Fruit fly (Drosophila melanogaster) whole organism, embryonic: ENCODE measurements around the gene CG44362.

ENCODE experiments used
- Aef1 ChIP-seq: fragments of 200-800 bp; sonication (Bioruptor generic); IDR thresholded peaks from 3 replicates; pipeline ENCODE4 v1.3.6; 2022; ENCODE audit warnings: missing biosample characterization, missing genetic modification characterization
- Antp ChIP-seq: fragments of 200-800 bp; sonication (Bioruptor generic); optimal IDR thresholded peaks from 3 replicates; lab custom pipeline; 2016; ENCODE audit warnings: missing biosample characterization, missing genetic modification characterization
- CG11398 ChIP-seq: fragments of 200-800 bp; sonication (Bioruptor generic); optimal IDR thresholded peaks from 2 replicates; lab custom pipeline; 2016; ENCODE audit warnings: missing biosample characterization, missing genetic modification characterization
- CG11695 ChIP-seq: fragments of 200-800 bp; sonication (Bioruptor generic); IDR thresholded peaks from 3 replicates; pipeline ENCODE4 v1.3.6; 2022; ENCODE audit warnings: missing biosample characterization, missing genetic modification characterization
- CG11696 ChIP-seq: fragments of 200-800 bp; sonication (Bioruptor generic); IDR thresholded peaks from 2 replicates; pipeline ENCODE4 v1.3.6; 2022; ENCODE audit warnings: missing biosample characterization, missing genetic modification characterization
- CG12659 ChIP-seq: fragments of 200-800 bp; sonication (Bioruptor generic); optimal IDR thresholded peaks from 3 replicates; lab custom pipeline; 2017; ENCODE audit warnings: mild to moderate bottlenecking, missing biosample characterization, missing genetic modification reagents, missing genetic modification characterization
- CG13424 ChIP-seq: fragments of 200-800 bp; sonication (Bioruptor generic); optimal IDR thresholded peaks from 2 replicates; lab custom pipeline; 2019; ENCODE audit warnings: missing biosample characterization, mild to moderate bottlenecking, missing genetic modification characterization, moderate library complexity
- CG15514 ChIP-seq: fragments of 200-800 bp; sonication (Bioruptor generic); optimal IDR thresholded peaks from 3 replicates; lab custom pipeline; 2017; ENCODE audit warnings: missing biosample characterization, missing genetic modification characterization, mild to moderate bottlenecking, moderate library complexity, missing genetic modification reagents
- CG17328 ChIP-seq: fragments of 200-800 bp; sonication (Bioruptor generic); IDR thresholded peaks from 2 replicates; pipeline ENCODE4 v1.3.6; 2022; ENCODE audit warnings: missing biosample characterization, missing genetic modification characterization
- CG17385 ChIP-seq: fragments of 200-800 bp; sonication (Bioruptor generic); optimal IDR thresholded peaks from 3 replicates; lab custom pipeline; 2018; ENCODE audit warnings: missing biosample characterization, mild to moderate bottlenecking, missing genetic modification characterization
- CG17829 ChIP-seq: fragments of 200-800 bp; optimal IDR thresholded peaks from 2 replicates; lab custom pipeline; 2019; ENCODE audit warnings: missing biosample characterization, mild to moderate bottlenecking, missing genetic modification characterization, moderate library complexity
- CG18011 ChIP-seq: fragments of 200-800 bp; sonication (Bioruptor generic); optimal IDR thresholded peaks from 2 replicates; lab custom pipeline; 2017; ENCODE audit warnings: missing biosample characterization, missing genetic modification characterization, mild to moderate bottlenecking, moderate library complexity, missing genotype
- CG2129 ChIP-seq: fragments of 200-800 bp; sonication (Bioruptor generic); IDR thresholded peaks from 2 replicates; pipeline ENCODE4 v1.3.6; 2022; ENCODE audit warnings: missing biosample characterization, missing genetic modification characterization; ENCODE audit not compliant: partially characterized antibody
- CG2712 ChIP-seq: fragments of 200-800 bp; optimal IDR thresholded peaks from 3 replicates; lab custom pipeline; 2019; ENCODE audit warnings: missing biosample characterization, mild to moderate bottlenecking, missing genetic modification characterization, moderate library complexity
- CG31441 ChIP-seq: fragments of 200-800 bp; sonication (Bioruptor generic); IDR thresholded peaks from 2 replicates; pipeline ENCODE4 v1.3.6; 2022; ENCODE audit warnings: missing biosample characterization, missing genetic modification characterization
- CG32767 ChIP-seq: fragments of 200-800 bp; sonication (Bioruptor generic); IDR thresholded peaks from 2 replicates; pipeline ENCODE4 v1.3.6; 2022; ENCODE audit warnings: missing biosample characterization, missing genetic modification characterization
- CG3726 ChIP-seq: fragments of 200-800 bp; sonication (Bioruptor generic); IDR thresholded peaks from 3 replicates; pipeline ENCODE4, ENCODE4 v1.3.6; 2022; ENCODE audit warnings: missing biosample characterization, missing genetic modification characterization
- CG4282 ChIP-seq: fragments of 200-800 bp; sonication (Bioruptor generic); optimal IDR thresholded peaks from 2 replicates; lab custom pipeline; 2016; ENCODE audit warnings: missing biosample characterization, missing genetic modification characterization
- CG43689 ChIP-seq: fragments of 200-800 bp; sonication (Bioruptor generic); IDR thresholded peaks from 2 replicates; pipeline ENCODE4 v1.3.6; 2022; ENCODE audit warnings: missing biosample characterization, missing genetic modification characterization
- CG4424 ChIP-seq: fragments of 200-800 bp; sonication (Bioruptor generic); optimal IDR thresholded peaks from 3 replicates; lab custom pipeline; 2016; ENCODE audit warnings: missing biosample characterization, missing genetic modification characterization
- CG4707 ChIP-seq: fragments of 200-800 bp; sonication (Bioruptor generic); optimal IDR thresholded peaks from 2 replicates; lab custom pipeline; 2018; ENCODE audit warnings: missing biosample characterization, mild to moderate bottlenecking, missing genetic modification characterization, moderate library complexity
- CG6765 ChIP-seq: fragments of 200-800 bp; sonication (Bioruptor generic); optimal IDR thresholded peaks from 3 replicates; lab custom pipeline; 2017; ENCODE audit warnings: missing biosample characterization, mild to moderate bottlenecking, missing genetic modification characterization
- CG8388 ChIP-seq: fragments of 200-800 bp; sonication (Bioruptor generic); optimal IDR thresholded peaks from 2 replicates; lab custom pipeline; 2019; ENCODE audit warnings: missing biosample characterization, mild to moderate bottlenecking, missing genetic modification characterization, moderate library complexity
- CG9797 ChIP-seq: fragments of 200-800 bp; sonication (Bioruptor generic); optimal IDR thresholded peaks from 3 replicates; lab custom pipeline; 2018; ENCODE audit warnings: missing biosample characterization, mild to moderate bottlenecking, missing genetic modification characterization
- CG9932 ChIP-seq: fragments of 200-800 bp; sonication (Bioruptor generic); IDR thresholded peaks from 2 replicates; pipeline ENCODE4 v1.3.6; 2022; ENCODE audit warnings: missing biosample characterization, missing genetic modification characterization
- D19B ChIP-seq: fragments of 200-800 bp; sonication (Bioruptor generic); optimal IDR thresholded peaks from 2 replicates; lab custom pipeline; 2017; ENCODE audit warnings: missing biosample characterization, mild to moderate bottlenecking, missing genetic modification characterization
- Dbx ChIP-seq: fragments of 200-800 bp; sonication (Bioruptor generic); IDR thresholded peaks from 3 replicates; pipeline ENCODE4 v1.3.6; 2022; ENCODE audit warnings: missing biosample characterization, missing genetic modification characterization
- H2.0 ChIP-seq: fragments of 200-800 bp; sonication (Bioruptor generic); IDR thresholded peaks from 2 replicates; pipeline ENCODE4 v1.3.6; 2022; ENCODE audit warnings: missing biosample characterization, missing genetic modification characterization
- MTF-1 ChIP-seq: fragments of 200-800 bp; sonication (Bioruptor generic); optimal IDR thresholded peaks from 2 replicates; lab custom pipeline; 2018; ENCODE audit warnings: missing biosample characterization, mild to moderate bottlenecking, missing genetic modification characterization, borderline replicate concordance
- Mad ChIP-seq: fragments of 200-800 bp; sonication (Bioruptor generic); optimal IDR thresholded peaks from 2 replicates; lab custom pipeline; 2016; ENCODE audit warnings: missing biosample characterization, missing genetic modification characterization
- Mrtf ChIP-seq: fragments of 200-800 bp; sonication (Bioruptor generic); IDR thresholded peaks from 3 replicates; pipeline ENCODE4 v1.3.6; 2022; ENCODE audit warnings: missing biosample characterization, missing genetic modification characterization
- Oaz ChIP-seq: fragments of 200-800 bp; sonication (Bioruptor generic); IDR thresholded peaks from 2 replicates; pipeline ENCODE4 v1.3.6; 2022; ENCODE audit warnings: missing biosample characterization, missing genetic modification characterization
- Optix ChIP-seq: fragments of 200-800 bp; sonication (Bioruptor generic); IDR thresholded peaks from 3 replicates; pipeline ENCODE4 v1.3.6; 2022; ENCODE audit warnings: missing biosample characterization, missing genetic modification characterization
- Pdp1 ChIP-seq, 2 experiments: fragments of 200-800 bp; sonication (Bioruptor generic); optimal IDR thresholded peaks; 3 replicates each; lab custom pipeline; 2016; ENCODE audit warnings: missing biosample characterization in 2 of 2, missing genetic modification characterization in 2 of 2, mild to moderate bottlenecking in 1 of 2, moderate library complexity in 1 of 2
- Scr ChIP-seq: fragments of 200-800 bp; sonication (Bioruptor generic); IDR thresholded peaks from 2 replicates; pipeline ENCODE4 v1.3.6; 2022; ENCODE audit warnings: missing biosample characterization, missing genetic modification characterization; ENCODE audit not compliant: partially characterized antibody
- Sox100B ChIP-seq: fragments of 200-800 bp; sonication (Bioruptor generic); optimal IDR thresholded peaks from 3 replicates; lab custom pipeline; 2018; ENCODE audit warnings: missing biosample characterization, mild to moderate bottlenecking, missing genetic modification characterization
- chn ChIP-seq: fragments of 200-800 bp; sonication (Bioruptor generic); optimal IDR thresholded peaks from 2 replicates; lab custom pipeline; 2016; ENCODE audit warnings: missing biosample characterization, missing genetic modification characterization
- dimm ChIP-seq: fragments of 200-800 bp; sonication (Bioruptor generic); IDR thresholded peaks from 2 replicates; pipeline ENCODE4 v1.3.6; 2022; ENCODE audit warnings: missing biosample characterization, missing genetic modification characterization
- ewg ChIP-seq: fragments of 200-800 bp; sonication (Bioruptor generic); optimal IDR thresholded peaks from 3 replicates; lab custom pipeline; 2017; ENCODE audit warnings: mild to moderate bottlenecking, missing biosample characterization, missing genetic modification reagents, missing genetic modification characterization
- fd3F ChIP-seq: fragments of 200-800 bp; sonication (Bioruptor generic); optimal IDR thresholded peaks from 2 replicates; lab custom pipeline; 2018; ENCODE audit warnings: missing biosample characterization, mild to moderate bottlenecking, missing genetic modification characterization, moderate library complexity
- fd96Cb ChIP-seq: fragments of 200-800 bp; sonication (Bioruptor generic); optimal IDR thresholded peaks from 2 replicates; lab custom pipeline; 2018; ENCODE audit warnings: missing biosample characterization, mild to moderate bottlenecking, missing genetic modification characterization, moderate library complexity
- gem ChIP-seq: fragments of 200-800 bp; sonication (Bioruptor generic); optimal IDR thresholded peaks from 2 replicates; lab custom pipeline; 2019; ENCODE audit warnings: missing biosample characterization, mild to moderate bottlenecking, missing genetic modification characterization, moderate library complexity
- ind ChIP-seq: fragments of 200-800 bp; sonication (Bioruptor generic); optimal IDR thresholded peaks from 3 replicates; lab custom pipeline; 2016; ENCODE audit warnings: missing biosample characterization, missing genetic modification characterization
- jing ChIP-seq: fragments of 200-800 bp; sonication (Bioruptor generic); optimal IDR thresholded peaks from 2 replicates; lab custom pipeline; 2018; ENCODE audit warnings: missing biosample characterization, mild to moderate bottlenecking, missing genetic modification characterization
- ken ChIP-seq: fragments of 200-800 bp; sonication (Bioruptor generic); IDR thresholded peaks from 3 replicates; pipeline ENCODE4 v1.3.6; 2022; ENCODE audit warnings: missing biosample characterization, missing genetic modification characterization
- lab ChIP-seq: fragments of 200-800 bp; sonication (Bioruptor generic); optimal IDR thresholded peaks from 3 replicates; lab custom pipeline; 2017; ENCODE audit warnings: missing biosample characterization, missing genetic modification characterization, mild to moderate bottlenecking, moderate library complexity, missing genetic modification reagents
- lilli ChIP-seq: fragments of 200-800 bp; sonication (Bioruptor generic); optimal IDR thresholded peaks from 3 replicates; lab custom pipeline; 2016; ENCODE audit warnings: missing biosample characterization, missing genetic modification characterization
- otp ChIP-seq: fragments of 200-800 bp; sonication (Bioruptor generic); IDR thresholded peaks from 3 replicates; pipeline ENCODE4, ENCODE4 v1.3.6; 2022; ENCODE audit warnings: missing biosample characterization, missing genetic modification characterization
- rib ChIP-seq: fragments of 200-800 bp; sonication (Bioruptor generic); IDR thresholded peaks from 2 replicates; pipeline ENCODE4 v1.3.6; 2022; ENCODE audit warnings: missing biosample characterization, missing genetic modification characterization
- zfh2 ChIP-seq: fragments of 200-800 bp; sonication (Bioruptor generic); optimal IDR thresholded peaks from 2 replicates; lab custom pipeline; 2016; ENCODE audit warnings: missing biosample characterization, missing genetic modification characterization

Gene CG44362

dm6 chr3L:11403542-11403941, 6.2 kb downstream of the CG44362 start (continued):
- TF ChIP-seq CG12659 (GFP tag; lab: Kevin White, UChicago) (peak; percentile 20), CG2712 (peak; percentile 75), CG9932 (peak; percentile 37; the same call in 1 of the 2 replicates), Mad (GFP tag; lab: Kevin White, UChicago) (peak; percentile 55), CG4707 (GFP tag; lab: Kevin White, UChicago) (peak; percentile 29), CG15514 (peak; percentile 24), Aef1 (peak; percentile 61), MTF-1 (GFP tag; lab: Kevin White, UChicago) (no peak), fd96Cb (peak; percentile 48), CG2129 (GFP tag; lab: Robert Waterston, UW) (no peak), CG43689 (GFP tag; lab: Robert Waterston, UW) (0 out of 2 replicates have a peak, but pooled peaks have one; percentile 26), CG18011 (GFP tag; lab: Kevin White, UChicago) (no peak), Scr (GFP tag; lab: Robert Waterston, UW) (no peak), ewg (GFP tag; lab: Kevin White, UChicago) (peak; percentile 39), ind (peak; percentile 43), Dbx (GFP tag; lab: Robert Waterston, UW) (0 out of 3 replicates have a peak, but pooled peaks have one; percentile 33), Antp (peak; percentile 62), dimm (no peak), CG6765 (GFP tag; lab: Kevin White, UChicago) (no peak), lilli (GFP tag; lab: Kevin White, UChicago) (peak; percentile 65), CG11398 (peak; percentile 56), gem (tag; lab: Kevin White, UChicago) (peak; percentile 68), CG4282 (GFP tag; lab: Kevin White, UChicago) (no peak), CG11696 (GFP tag; lab: Robert Waterston, UW) (peak; percentile 13; the same call in 1 of the 2 replicates), rib (GFP tag; lab: Robert Waterston, UW) (no peak), CG31441 (GFP tag; lab: Robert Waterston, UW) (peak; percentile 56; the same call in 1 of the 2 replicates), chn (GFP tag; lab: Kevin White, UChicago) (peak; percentile 65), Sox100B (GFP tag; lab: Kevin White, UChicago) (peak; percentile 29), Pdp1 (GFP tag; optimal IDR thresholded peaks at IDR 0.05; lab: Kevin White, UChicago) (peak; percentile 46 to 64), lab (GFP tag; lab: Kevin White, UChicago) (peak; percentile 67), otp (GFP tag; lab: Robert Waterston, UW) (peak; percentile 72), CG17385 (GFP tag; lab: Kevin White, UChicago) (peak; percentile 27), fd3F (GFP tag; lab: Kevin White, UChicago) (peak; percentile 46), Mrtf (GFP tag; lab: Robert Waterston, UW) (0 out of 3 replicates have a peak, but pooled peaks have one; percentile 30), CG17829 (tag; lab: Kevin White, UChicago) (peak; percentile 56), CG13424 (tag; lab: Kevin White, UChicago) (peak; percentile 36), CG9797 (GFP tag; lab: Kevin White, UChicago) (no peak), CG8388 (peak; percentile 40), CG17328 (peak; percentile 66; the same call in 1 of the 2 replicates), Oaz (0 out of 2 replicates have a peak, but pooled peaks have one; percentile 7), D19B (GFP tag; lab: Kevin White, UChicago) (peak; percentile 87), CG32767 (GFP tag; lab: Robert Waterston, UW) (no peak), CG11695 (GFP tag; lab: Robert Waterston, UW) (peak; percentile 74), jing (GFP tag; lab: Kevin White, UChicago) (peak; percentile 46), Optix (GFP tag; lab: Robert Waterston, UW) (peak; percentile 49; the same call in 1 of the 3 replicates), CG4424 (GFP tag; lab: Kevin White, UChicago) (peak; percentile 32), ken (GFP tag; lab: Robert Waterston, UW) (peak; percentile 53; the same call in 1 of the 3 replicates), H2.0 (GFP tag; lab: Robert Waterston, UW) (peak; percentile 54), zfh2 (GFP tag; lab: Kevin White, UChicago) (peak; percentile 18), CG3726 (GFP tag; lab: Robert Waterston, UW) (no peak)
